Worm (Caenorhabditis elegans): ENCODE data around the gene F12E12.2.

- TF ChIP-seq nhr-6 (tag; optimal IDR thresholded peaks at IDR 0.05) (no peak), snpc-4 (tag; optimal IDR thresholded peaks at IDR 0.05) (no peak), nhr-11 (tag; optimal IDR thresholded peaks at IDR 0.05) (no peak), ceh-82 (tag; optimal IDR thresholded peaks at IDR 0.05) (no peak), mbf-1 (tag; optimal IDR thresholded peaks at IDR 0.05) (no peak), lsy-2 (tag; optimal IDR thresholded peaks at IDR 0.05) (no peak), sma-3 (GFP tag; optimal IDR thresholded peaks at IDR 0.05) (no peak), ztf-11 (tag; optimal IDR thresholded peaks at IDR 0.05) (no peak)
These were observed 17.8 kb downstream of the F12E12.2 start, which contains the start of gene srx-111 for ce11 chrII:3757499-3757898.
